Worm (Caenorhabditis elegans): ENCODE results near the gene Y94H6A.5.
"Not testable (repeated sequence)": the region's sequence is repeated elsewhere in the genome, so short reads cannot be mapped to it uniquely, and the experiment has no call there.

DNA sequence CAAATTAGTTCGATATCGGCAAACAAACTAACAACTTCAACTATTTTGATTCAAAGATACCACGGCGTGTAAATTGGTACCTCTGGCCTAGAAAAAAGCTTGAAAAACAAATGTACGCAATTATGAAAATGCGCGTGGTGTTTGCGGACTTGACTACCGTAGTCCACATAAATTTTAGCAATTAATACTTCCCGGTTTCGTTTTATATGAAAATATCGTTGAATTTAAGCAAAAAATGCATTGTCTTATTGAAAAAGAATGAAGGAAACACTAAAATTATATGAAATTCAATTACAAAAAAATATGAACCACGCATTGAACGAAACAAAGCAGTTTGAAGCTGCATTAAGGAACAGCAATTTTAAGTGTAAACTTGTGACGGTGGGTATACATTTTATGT is 28.9 kb downstream of the Y94H6A.5 start, which contains the start of gene gpx-4:
- not testable (repeated sequence) for TF ChIP-seq blmp-1 (tag; optimal IDR thresholded peaks at IDR 0.05); mep-1 (tag; optimal IDR thresholded peaks at IDR 0.05); ztf-11 (tag; optimal IDR thresholded peaks at IDR 0.05); unc-62 (GFP tag; optimal IDR thresholded peaks at IDR 0.05)
